Worm (Caenorhabditis elegans) whole organism, young adult: ENCODE results near the gene hrpl-1.
"Not testable (repeated sequence)": the region's sequence is repeated elsewhere in the genome, so short reads cannot be mapped to it uniquely, and the experiment has no call there.

Source experiments
- F10E7.11 ChIP-seq: sonication (generic microtip); optimal IDR thresholded peaks from 2 replicates; lab custom pipeline; 2017; ENCODE audit warnings: mild to moderate bottlenecking, missing genetic modification characterization, moderate library complexity, missing compliant biosample characterization
- F22D6.2 ChIP-seq: sonication (generic microtip); optimal IDR thresholded peaks from 2 replicates; lab custom pipeline; 2016; ENCODE audit warnings: mild to moderate bottlenecking, missing genetic modification characterization, missing compliant biosample characterization
- F23B12.7 ChIP-seq: sonication (generic microtip); optimal IDR thresholded peaks from 2 replicates; lab custom pipeline; 2017; ENCODE audit warnings: missing genetic modification characterization, mild to moderate bottlenecking, missing compliant biosample characterization, antibody characterized with exemption, moderate library complexity; ENCODE audit not compliant: insufficient read depth
- F33H1.4 ChIP-seq: fragments of 200-800 bp; sonication (Bioruptor generic); IDR thresholded peaks from 2 replicates; pipeline ENCODE4 v1.3.6; 2022; ENCODE audit warnings: missing genetic modification reagents, missing genetic modification characterization, missing compliant biosample characterization
- F52B5.7 ChIP-seq: sonication (generic microtip); optimal IDR thresholded peaks from 2 replicates; lab custom pipeline; 2016; ENCODE audit warnings: mild to moderate bottlenecking, missing genetic modification characterization, missing compliant biosample characterization
- F55B11.4 ChIP-seq: sonication (generic microtip); optimal IDR thresholded peaks from 2 replicates; lab custom pipeline; 2016; ENCODE audit warnings: missing compliant biosample characterization, missing genetic modification characterization, borderline replicate concordance; ENCODE audit not compliant: insufficient read depth
- F57A8.1 ChIP-seq: fragments of 200-800 bp; sonication (Bioruptor generic); optimal IDR thresholded peaks from 2 replicates; lab custom pipeline; 2018; ENCODE audit warnings: mild to moderate bottlenecking, missing genetic modification characterization, moderate library complexity, missing compliant biosample characterization
- Y53F4B.3 ChIP-seq: fragments of 200-800 bp; sonication (Bioruptor generic); IDR thresholded peaks from 2 replicates; pipeline ENCODE4 v1.3.6; 2022; ENCODE audit warnings: missing genetic modification reagents, missing genetic modification characterization, missing compliant biosample characterization
- aptf-2 ChIP-seq: fragments of 200-800 bp; sonication (Bioruptor generic); conservative IDR thresholded peaks from 2 replicates; pipeline ENCODE4 v1.3.6; 2022; ENCODE audit warnings: missing genetic modification reagents, missing genetic modification characterization, missing compliant biosample characterization
- atf-7 ChIP-seq: sonication (generic microtip); optimal IDR thresholded peaks from 2 replicates; lab custom pipeline; 2017; ENCODE audit warnings: mild to moderate bottlenecking, missing genetic modification characterization, missing compliant biosample characterization
- cebp-1 ChIP-seq, 2 experiments: fragments of 200-800 bp in 1 of 2; sonication (Bioruptor generic) in 1 of 2; sonication (generic microtip) in 1 of 2; IDR thresholded peaks in 1 of 2; optimal IDR thresholded peaks in 1 of 2; 2 replicates each; pipeline versions ENCODE4 v1.3.6 to Lab custom; 2017 to 2022; ENCODE audit warnings: missing compliant biosample characterization in 2 of 2, missing genetic modification characterization in 2 of 2, mild to moderate bottlenecking in 1 of 2, missing genetic modification reagents in 1 of 2, moderate library complexity in 1 of 2
- cebp-2 ChIP-seq: fragments of 200-800 bp; sonication (Bioruptor generic); IDR thresholded peaks from 2 replicates; pipeline ENCODE4 v1.3.6; 2022; ENCODE audit warnings: missing genetic modification characterization, missing compliant biosample characterization
- ceh-100 ChIP-seq: fragments of 200-800 bp; sonication (Bioruptor generic); IDR thresholded peaks from 2 replicates; pipeline ENCODE4 v1.3.6; 2022; ENCODE audit warnings: missing genetic modification reagents, missing genetic modification characterization, missing compliant biosample characterization
- ceh-40 ChIP-seq: fragments of 200-800 bp; sonication (Bioruptor generic); IDR thresholded peaks from 2 replicates; pipeline ENCODE4 v1.3.6; 2022; ENCODE audit warnings: missing genetic modification characterization, missing compliant biosample characterization
- ceh-58 ChIP-seq: fragments of 200-800 bp; sonication (Bioruptor generic); IDR thresholded peaks from 2 replicates; pipeline ENCODE4 v1.3.6; 2022; ENCODE audit warnings: missing genetic modification characterization, missing compliant biosample characterization
- dpff-1 ChIP-seq: sonication (generic microtip); optimal IDR thresholded peaks from 2 replicates; lab custom pipeline; 2017; ENCODE audit warnings: mild to moderate bottlenecking, missing genetic modification characterization, missing compliant biosample characterization
- dpl-1 ChIP-seq: fragments of 150-350 bp; optimal IDR thresholded peaks from 2 replicates; lab custom pipeline; 2014; ENCODE audit warnings: missing biosample characterization, missing genetic modification reagents, missing genetic modification characterization
- efl-1 ChIP-seq: fragments of 150-350 bp; optimal IDR thresholded peaks from 2 replicates; lab custom pipeline; 2014; ENCODE audit warnings: missing biosample characterization, missing genetic modification reagents, missing genetic modification characterization
- egl-18 ChIP-seq: fragments of 200-800 bp; sonication (Bioruptor generic); IDR thresholded peaks from 2 replicates; pipeline ENCODE4 v1.3.6; 2022; ENCODE audit warnings: missing genetic modification reagents, missing genetic modification characterization, missing compliant biosample characterization
- egl-44 ChIP-seq: fragments of 200-800 bp; sonication (Bioruptor generic); IDR thresholded peaks from 2 replicates; pipeline ENCODE4 v1.3.6; 2022; ENCODE audit warnings: missing genetic modification reagents, missing genetic modification characterization, missing compliant biosample characterization
- egrh-3 ChIP-seq: fragments of 200-800 bp; sonication (Bioruptor generic); IDR thresholded peaks from 2 replicates; pipeline ENCODE4 v1.3.6; 2022; ENCODE audit warnings: missing genetic modification reagents, missing genetic modification characterization, missing compliant biosample characterization
- hmg-1.2 ChIP-seq: fragments of 200-800 bp; sonication (Bioruptor generic); IDR thresholded peaks from 2 replicates; pipeline ENCODE4 v1.3.6; 2022; ENCODE audit warnings: missing genetic modification reagents, missing genetic modification characterization, missing compliant biosample characterization
- lin-40 ChIP-seq: sonication (generic microtip); optimal IDR thresholded peaks from 2 replicates; lab custom pipeline; 2016; ENCODE audit warnings: missing genetic modification characterization, mild to moderate bottlenecking, missing compliant biosample characterization, missing genotype, missing genetic modification reagents
- lin-54 ChIP-seq: fragments of 200-800 bp; sonication (Bioruptor generic); optimal IDR thresholded peaks from 2 replicates; lab custom pipeline; 2018; ENCODE audit warnings: mild to moderate bottlenecking, missing genetic modification characterization, missing compliant biosample characterization
- lir-1 ChIP-seq: fragments of 200-800 bp; sonication (Bioruptor generic); conservative IDR thresholded peaks from 2 replicates; pipeline ENCODE4 v1.3.6; 2022; ENCODE audit warnings: missing genetic modification reagents, missing genetic modification characterization, missing compliant biosample characterization
- lsl-1 ChIP-seq: fragments of 200-800 bp; sonication (Bioruptor generic); optimal IDR thresholded peaks from 2 replicates; lab custom pipeline; 2018; ENCODE audit warnings: mild to moderate bottlenecking, missing genetic modification characterization, moderate library complexity, missing compliant biosample characterization
- madf-10 ChIP-seq: sonication (generic microtip); optimal IDR thresholded peaks from 2 replicates; lab custom pipeline; 2016; ENCODE audit warnings: mild to moderate bottlenecking, missing genetic modification characterization, missing compliant biosample characterization
- madf-3 ChIP-seq: fragments of 200-800 bp; sonication (Bioruptor generic); IDR thresholded peaks from 2 replicates; pipeline ENCODE4 v1.3.6; 2022; ENCODE audit warnings: missing genetic modification reagents, missing genetic modification characterization, missing compliant biosample characterization
- nfya-2 ChIP-seq: fragments of 200-800 bp; sonication (Bioruptor generic); IDR thresholded peaks from 2 replicates; pipeline ENCODE4 v1.3.6; 2022; ENCODE audit warnings: missing genetic modification reagents, missing genetic modification characterization, missing compliant biosample characterization
- nhr-120 ChIP-seq: fragments of 200-800 bp; sonication (Bioruptor generic); IDR thresholded peaks from 2 replicates; pipeline ENCODE4 v1.3.6; 2022; ENCODE audit warnings: missing genetic modification characterization, missing compliant biosample characterization
- nhr-179 ChIP-seq: sonication (generic microtip); optimal IDR thresholded peaks from 2 replicates; lab custom pipeline; 2016; ENCODE audit warnings: mild to moderate bottlenecking, missing genetic modification characterization, missing compliant biosample characterization
- nhr-27 ChIP-seq: fragments of 200-800 bp; sonication (Bioruptor generic); optimal IDR thresholded peaks from 2 replicates; lab custom pipeline; 2018; ENCODE audit warnings: mild to moderate bottlenecking, missing genetic modification characterization, moderate library complexity, missing compliant biosample characterization
- pbrm-1 ChIP-seq: fragments of 200-800 bp; sonication (Bioruptor generic); IDR thresholded peaks from 2 replicates; pipeline ENCODE4 v1.3.6; 2022; ENCODE audit warnings: missing genetic modification reagents, missing genetic modification characterization, missing compliant biosample characterization
- pha-4 ChIP-seq: fragments of 150-350 bp; sonication (generic microtip); optimal IDR thresholded peaks from 2 replicates; lab custom pipeline; 2014; ENCODE audit warnings: missing biosample characterization, missing genetic modification reagents, missing genetic modification characterization
- snpc-1.1 ChIP-seq: sonication (generic microtip); optimal IDR thresholded peaks from 2 replicates; lab custom pipeline; 2017; ENCODE audit warnings: missing genetic modification characterization, mild to moderate bottlenecking, missing compliant biosample characterization, antibody characterized with exemption, moderate library complexity, missing genotype, missing genetic modification reagents; ENCODE audit not compliant: insufficient read depth
- snpc-4 ChIP-seq, 5 experiments: fragments of 150-350 bp in 1 of 5; sonication (generic microtip) in 4 of 5; optimal IDR thresholded peaks; 2 replicates each; lab custom pipeline; 2014 to 2018; ENCODE audit warnings: missing genetic modification characterization in 5 of 5, missing biosample characterization in 3 of 5, antibody characterized with exemption in 2 of 5, mild to moderate bottlenecking in 2 of 5, missing compliant biosample characterization in 2 of 5, missing genotype in 2 of 5, moderate library complexity in 2 of 5, missing genetic modification reagents in 1 of 5
- somi-1 ChIP-seq: fragments of 200-800 bp; sonication (Bioruptor generic); optimal IDR thresholded peaks from 2 replicates; lab custom pipeline; 2018; ENCODE audit warnings: mild to moderate bottlenecking, missing genetic modification characterization, missing compliant biosample characterization
- ztf-25 ChIP-seq: fragments of 200-800 bp; sonication (Bioruptor generic); IDR thresholded peaks from 2 replicates; pipeline ENCODE4 v1.3.6; 2022; ENCODE audit warnings: missing genetic modification reagents, missing genetic modification characterization, missing compliant biosample characterization

The hrpl-1 gene

DNA sequence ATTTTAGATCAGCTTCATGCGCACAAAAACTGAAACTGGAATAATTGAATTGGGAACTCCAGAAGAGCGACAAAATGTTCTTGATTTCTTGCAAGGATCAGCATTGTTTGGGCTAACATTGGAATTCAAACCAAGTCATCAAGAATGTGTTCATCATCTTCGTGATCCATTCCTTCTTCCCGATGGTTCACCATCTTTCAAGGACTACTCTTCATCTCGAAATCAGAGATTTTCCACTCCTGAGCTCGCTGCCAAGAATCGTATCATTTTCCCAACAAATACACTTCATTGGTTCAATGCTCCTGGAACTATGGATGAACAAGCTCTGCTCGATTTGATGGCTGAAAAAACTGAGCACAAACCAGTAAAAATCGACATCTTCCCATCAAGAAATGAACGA lies 2.2 kb downstream of the hrpl-1 start (continued):
- TF ChIP-seq F52B5.7 (tag; lab: Kevin White, UChicago): no peak

DNA sequence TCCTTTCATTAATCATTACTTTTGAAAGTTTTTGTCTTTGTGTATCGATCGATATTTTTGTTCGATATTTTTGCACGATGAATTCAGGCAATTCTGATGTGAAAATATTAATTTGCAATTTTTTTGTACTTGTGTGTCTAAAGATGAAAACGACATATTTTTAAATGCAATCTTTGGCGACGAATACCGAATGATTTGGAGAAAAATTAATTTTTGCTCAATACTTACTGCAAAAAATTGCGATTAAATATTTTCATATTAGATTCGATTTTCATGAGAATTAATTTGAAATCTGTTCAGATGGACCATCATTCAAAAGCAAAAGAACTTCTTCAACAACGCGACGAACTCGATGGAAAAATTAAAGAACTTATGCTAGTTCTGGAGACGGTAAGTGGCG lies 3.3 kb downstream of the hrpl-1 start, which contains the start of gene psmd-9:
Gene psmd-9 (plus strand): TSS at position 301 of the 400 bp plus-strand sequence.
- TF ChIP-seq aptf-2 (GFP tag; lab: Robert Waterston, UW) (no peak), F23B12.7 (tag; lab: Kevin White, UChicago) (no peak), pha-4 (tag; lab: Kevin White, UChicago) (no peak), F55B11.4 (tag; lab: Kevin White, UChicago) (no peak), lin-40 (no peak), snpc-1.1 (tag; lab: Kevin White, UChicago) (no peak), egrh-3 (GFP tag; lab: Robert Waterston, UW) (no peak), nhr-179 (tag; lab: Kevin White, UChicago) (no peak)

ce11 chrII:6907657-6908056 lies 9.1 kb downstream of the hrpl-1 start, which contains the start of gene B0252.3:
B0252.3 (minus strand) TSS chrII:6907757.
- not testable (repeated sequence) for TF ChIP-seq madf-10 (tag; lab: Kevin White, UChicago); lin-54 (GFP tag; lab: Kevin White, UChicago); F10E7.11

DNA sequence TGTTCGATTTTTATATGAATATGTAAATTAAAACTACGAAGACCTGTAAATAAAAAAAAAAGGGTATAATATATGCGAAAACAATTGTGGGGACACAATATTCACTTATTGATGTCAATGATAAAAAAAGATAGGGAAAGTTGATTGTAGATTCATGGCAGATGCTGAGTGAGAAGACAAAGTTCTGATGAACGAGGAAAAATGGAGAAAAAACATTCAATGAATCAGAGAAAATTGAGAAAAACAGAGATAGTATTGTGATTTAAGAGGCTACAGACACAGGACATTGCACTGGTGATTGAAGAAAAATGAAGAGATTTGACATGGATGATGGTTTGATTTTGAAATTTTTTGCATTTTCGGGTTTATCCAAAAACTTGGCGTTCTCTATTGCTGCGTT lies 10.2 kb downstream of the hrpl-1 start:
- no peak for TF ChIP-seq F10E7.11
- TF ChIP-seq hmg-1.2 (GFP tag; lab: Robert Waterston, UW): peak; percentile 42; the same call in 1 of the 2 replicates
- no peak for TF ChIP-seq lir-1
- TF ChIP-seq ceh-58: no peak

- TF ChIP-seq egl-18 (GFP tag; lab: Robert Waterston, UW) (no peak), somi-1 (peak; percentile 46), dpl-1 (no peak), F33H1.4 (GFP tag; lab: Robert Waterston, UW) (no peak), lin-54 (GFP tag; lab: Kevin White, UChicago) (no peak), nfya-2 (GFP tag; lab: Robert Waterston, UW) (no peak), Y53F4B.3 (GFP tag; lab: Robert Waterston, UW) (no peak)
- TF ChIP-seq, all 124 proteins: peak for 1
Observed at ce11 chrII:6909568-6910122, 11.1 kb downstream of the hrpl-1 start, which contains the start of gene asm-1. asm-1 (plus strand) TSS chrII:6910072.

DNA sequence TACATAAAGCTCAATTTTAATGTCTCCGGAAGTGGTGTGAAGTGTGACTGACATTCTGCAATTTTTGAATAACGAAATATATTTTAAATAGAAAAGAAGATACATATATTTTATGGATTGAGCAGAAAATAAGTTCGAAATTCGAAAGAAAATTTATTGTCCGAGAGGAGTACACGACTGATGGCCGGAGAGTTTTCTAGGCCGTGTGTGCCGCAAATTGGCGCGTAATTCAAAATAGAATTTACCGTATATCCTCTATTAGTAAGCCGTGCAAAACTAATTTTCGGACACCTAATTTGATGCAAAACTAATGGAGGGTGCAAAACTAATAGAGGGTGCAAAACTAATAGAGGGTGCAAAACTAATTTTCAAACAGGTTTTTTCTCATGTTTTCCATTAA lies 14.8 kb downstream of the hrpl-1 start, which contains the start of gene cyn-10:
Gene cyn-10 (minus strand): TSS at position 57 of the 400 bp plus-strand sequence.
- TF ChIP-seq F57A8.1 (GFP tag; lab: Kevin White, UChicago): no peak
- peak; percentile 74 for TF ChIP-seq ceh-100
- no peak for TF ChIP-seq nhr-120 (GFP tag; lab: Robert Waterston, UW)
- TF ChIP-seq nhr-27 (tag; lab: Kevin White, UChicago): no peak
- TF ChIP-seq egl-44 (GFP tag; lab: Robert Waterston, UW): no peak
- no peak for TF ChIP-seq cebp-1 (GFP tag; IDR thresholded peaks at IDR 0.05; lab: Robert Waterston, UW)
- no peak for TF ChIP-seq cebp-1 (tag; optimal IDR thresholded peaks at IDR 0.05; lab: Kevin White, UChicago)
- no peak for TF ChIP-seq ztf-25 (GFP tag; lab: Robert Waterston, UW)
- TF ChIP-seq cebp-2 (GFP tag; lab: Robert Waterston, UW): 0 out of 2 replicates have a peak, but pooled peaks have one; percentile 21
- TF ChIP-seq dpff-1 (tag; lab: Kevin White, UChicago): no peak
- TF ChIP-seq ceh-40 (GFP tag; lab: Robert Waterston, UW): no peak
- TF ChIP-seq F22D6.2 (tag; lab: Kevin White, UChicago): peak; percentile 71
- TF ChIP-seq efl-1: peak; percentile 65
- no peak for TF ChIP-seq snpc-4 (GFP tag; optimal IDR thresholded peaks at IDR 0.05; lab: Kevin White, UChicago)
- peak in 1 of 4 experiments; percentile 4 for TF ChIP-seq snpc-4 (tag; optimal IDR thresholded peaks at IDR 0.05; lab: Kevin White, UChicago)
- TF ChIP-seq dpl-1: peak; percentile 68
- peak; percentile 72; the same call in 1 of the 2 replicates for TF ChIP-seq pbrm-1 (GFP tag; lab: Robert Waterston, UW)
- peak; percentile 38 for TF ChIP-seq lsl-1 (GFP tag; lab: Kevin White, UChicago)
- TF ChIP-seq aptf-2 (GFP tag; lab: Robert Waterston, UW): no peak
- TF ChIP-seq atf-7 (tag; lab: Kevin White, UChicago): peak; percentile 21
- TF ChIP-seq madf-3: no peak
